Worm (Caenorhabditis elegans) whole organism, L4 larva: Measurements from ENCODE around the gene fbxa-157.

ENCODE experiments used
- ama-1 ChIP-seq: fragments of 150-350 bp; optimal IDR thresholded peaks from 2 replicates; lab custom pipeline; 2014; ENCODE audit warnings: inconsistent platforms, mixed read lengths
- ceh-82 ChIP-seq: sonication (generic microtip); optimal IDR thresholded peaks from 2 replicates; lab custom pipeline; 2017; ENCODE audit warnings: missing biosample characterization, missing genetic modification characterization
- dpl-1 ChIP-seq: fragments of 150-350 bp; optimal IDR thresholded peaks from 2 replicates; lab custom pipeline; 2014; ENCODE audit warnings: missing biosample characterization, missing genetic modification reagents, missing genetic modification characterization
- dve-1 ChIP-seq: sonication (generic microtip); optimal IDR thresholded peaks from 2 replicates; lab custom pipeline; 2017; ENCODE audit warnings: antibody characterized with exemption, mild to moderate bottlenecking, missing genetic modification characterization, missing compliant biosample characterization; ENCODE audit not compliant: insufficient read depth
- lin-13 ChIP-seq: fragments of 150-350 bp; optimal IDR thresholded peaks from 2 replicates; lab custom pipeline; 2014; ENCODE audit warnings: missing biosample characterization, missing genetic modification reagents, missing genetic modification characterization
- nhr-25 ChIP-seq: sonication (generic microtip); optimal IDR thresholded peaks from 2 replicates; lab custom pipeline; 2017; ENCODE audit warnings: missing genetic modification characterization, mild to moderate bottlenecking, missing compliant biosample characterization, antibody characterized with exemption, moderate library complexity, borderline replicate concordance; ENCODE audit not compliant: insufficient read depth
- pha-4 ChIP-seq, 2 experiments: fragments of 150-350 bp in 1 of 2; fragments of 200-800 bp in 1 of 2; sonication (Bioruptor generic) in 1 of 2; IDR thresholded peaks in 1 of 2; optimal IDR thresholded peaks in 1 of 2; 2 replicates each; pipeline versions ENCODE4 v1.3.6 to Lab custom; 2014 to 2022; ENCODE audit warnings: missing genetic modification characterization in 2 of 2, missing genetic modification reagents in 2 of 2, missing biosample characterization in 1 of 2, missing compliant biosample characterization in 1 of 2
- pqm-1 ChIP-seq: sonication (generic microtip); optimal IDR thresholded peaks from 2 replicates; lab custom pipeline; 2017; ENCODE audit warnings: missing biosample characterization, missing genetic modification characterization

ce11 chrV:17859519-17859918, 40.1 kb upstream of the fbxa-157 start:
- TF ChIP-seq dve-1 (tag; lab: Kevin White, UChicago): no peak
- no peak for TF ChIP-seq pha-4 (GFP tag; IDR thresholded peaks at IDR 0.05; lab: Robert Waterston, UW)
- TF ChIP-seq pha-4 (tag; optimal IDR thresholded peaks at IDR 0.05; lab: Kevin White, UChicago): no peak
- TF ChIP-seq ama-1 (lab: Kevin White, UChicago): no peak
- no peak for TF ChIP-seq nhr-25 (tag; lab: Kevin White, UChicago)
- TF ChIP-seq dpl-1 (GFP tag; lab: Kevin White, UChicago): no peak
- no peak for TF ChIP-seq lin-13 (GFP tag; lab: Kevin White, UChicago)
- no peak for TF ChIP-seq pqm-1 (tag; lab: Kevin White, UChicago)
- TF ChIP-seq ceh-82 (tag; lab: Kevin White, UChicago): no peak
